Worm (Caenorhabditis elegans): ENCODE results near the gene W08F4.12.
"Not testable (repeated sequence)": the region's sequence is repeated elsewhere in the genome, so short reads cannot be mapped to it uniquely, and the experiment has no call there.

DNA sequence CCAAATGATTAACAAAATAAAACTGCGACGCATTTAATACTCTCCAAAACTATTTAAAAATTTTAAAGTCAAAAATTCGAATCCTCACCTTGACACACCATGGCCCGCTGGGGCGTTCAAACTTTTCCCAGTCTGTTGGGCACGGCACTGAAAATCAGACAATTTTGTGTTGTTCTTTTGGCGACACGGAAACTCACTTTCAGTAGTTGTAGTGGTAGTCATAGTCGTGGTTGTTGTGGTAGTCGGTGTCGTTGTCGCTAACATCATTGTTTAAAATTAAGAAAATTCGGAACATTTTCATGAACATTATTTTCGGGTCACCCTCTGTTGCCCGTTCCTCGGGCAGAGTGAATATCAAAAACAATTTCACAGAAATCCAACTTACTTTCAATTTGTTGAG is 28.1 kb upstream of the W08F4.12 start, which contains the start of gene clec-118:
- not testable (repeated sequence) for TF ChIP-seq W03F9.2, him-1 (tag; optimal IDR thresholded peaks at IDR 0.05)
